Worm (Caenorhabditis elegans) whole organism, young adult: ENCODE results near the gene Y52E8A.1.
A peak's percentile ranks its signal among the peaks of the same experiment; 100 is the strongest.

Source experiments
- B0019.2 ChIP-seq: fragments of 200-800 bp; sonication (Bioruptor generic); conservative IDR thresholded peaks from 2 replicates; pipeline ENCODE4 v1.3.6; 2022; ENCODE audit warnings: missing genetic modification reagents, missing genetic modification characterization, missing compliant biosample characterization
- C17E4.6 ChIP-seq: fragments of 200-800 bp; sonication (Bioruptor generic); IDR thresholded peaks from 2 replicates; pipeline ENCODE4 v1.3.6; 2022; ENCODE audit warnings: missing genetic modification reagents, missing genetic modification characterization, missing compliant biosample characterization
- D2030.7 ChIP-seq: fragments of 200-800 bp; sonication (Bioruptor generic); IDR thresholded peaks from 2 replicates; pipeline ENCODE4 v1.3.6; 2022; ENCODE audit warnings: missing genetic modification reagents, missing genetic modification characterization, missing compliant biosample characterization
- F10E7.11 ChIP-seq: sonication (generic microtip); optimal IDR thresholded peaks from 2 replicates; lab custom pipeline; 2017; ENCODE audit warnings: mild to moderate bottlenecking, missing genetic modification characterization, moderate library complexity, missing compliant biosample characterization
- F22D6.2 ChIP-seq: sonication (generic microtip); optimal IDR thresholded peaks from 2 replicates; lab custom pipeline; 2016; ENCODE audit warnings: mild to moderate bottlenecking, missing genetic modification characterization, missing compliant biosample characterization
- F52B5.7 ChIP-seq: sonication (generic microtip); optimal IDR thresholded peaks from 2 replicates; lab custom pipeline; 2016; ENCODE audit warnings: mild to moderate bottlenecking, missing genetic modification characterization, missing compliant biosample characterization
- F55B11.4 ChIP-seq: sonication (generic microtip); optimal IDR thresholded peaks from 2 replicates; lab custom pipeline; 2016; ENCODE audit warnings: missing compliant biosample characterization, missing genetic modification characterization, borderline replicate concordance; ENCODE audit not compliant: insufficient read depth
- F57C9.4 ChIP-seq: sonication (generic microtip); optimal IDR thresholded peaks from 2 replicates; lab custom pipeline; 2017; ENCODE audit warnings: mild to moderate bottlenecking, missing genetic modification characterization, missing compliant biosample characterization
- Y56A3A.18 ChIP-seq: fragments of 200-800 bp; sonication (Bioruptor generic); IDR thresholded peaks from 2 replicates; pipeline ENCODE4 v1.3.6; 2022; ENCODE audit warnings: missing genetic modification reagents, missing genetic modification characterization, missing compliant biosample characterization
- Y67H2A.10 ChIP-seq: fragments of 200-800 bp; sonication (Bioruptor generic); conservative IDR thresholded peaks from 2 replicates; pipeline ENCODE4 v1.3.6; 2022; ENCODE audit warnings: missing genetic modification reagents, missing genetic modification characterization, missing compliant biosample characterization
- akir-1 ChIP-seq: fragments of 200-800 bp; sonication (Bioruptor generic); optimal IDR thresholded peaks from 2 replicates; lab custom pipeline; 2018; ENCODE audit warnings: mild to moderate bottlenecking, missing genetic modification characterization, moderate library complexity, missing compliant biosample characterization
- ama-1 ChIP-seq, 3 experiments: fragments of 150-350 bp in 1 of 3; sonication (generic microtip) in 2 of 3; optimal IDR thresholded peaks; 2 replicates each; lab custom pipeline; 2014 to 2018; ENCODE audit warnings: missing biosample characterization in 2 of 3, missing genetic modification characterization in 2 of 3, missing genetic modification reagents in 2 of 3
- atf-7 ChIP-seq: sonication (generic microtip); optimal IDR thresholded peaks from 2 replicates; lab custom pipeline; 2017; ENCODE audit warnings: mild to moderate bottlenecking, missing genetic modification characterization, missing compliant biosample characterization
- athp-1 ChIP-seq: sonication (generic microtip); optimal IDR thresholded peaks from 2 replicates; lab custom pipeline; 2017; ENCODE audit warnings: mild to moderate bottlenecking, missing genetic modification characterization, missing compliant biosample characterization
- ceh-40 ChIP-seq: fragments of 200-800 bp; sonication (Bioruptor generic); IDR thresholded peaks from 2 replicates; pipeline ENCODE4 v1.3.6; 2022; ENCODE audit warnings: missing genetic modification characterization, missing compliant biosample characterization
- ceh-79 ChIP-seq: sonication (generic microtip); optimal IDR thresholded peaks from 2 replicates; lab custom pipeline; 2017; ENCODE audit warnings: mild to moderate bottlenecking, missing genetic modification characterization, missing compliant biosample characterization
- chd-7 ChIP-seq: sonication (generic microtip); optimal IDR thresholded peaks from 2 replicates; lab custom pipeline; 2016; ENCODE audit warnings: mild to moderate bottlenecking, missing genetic modification characterization, moderate library complexity, missing compliant biosample characterization
- efl-1 ChIP-seq: fragments of 150-350 bp; optimal IDR thresholded peaks from 2 replicates; lab custom pipeline; 2014; ENCODE audit warnings: missing biosample characterization, missing genetic modification reagents, missing genetic modification characterization
- egl-44 ChIP-seq: fragments of 200-800 bp; sonication (Bioruptor generic); IDR thresholded peaks from 2 replicates; pipeline ENCODE4 v1.3.6; 2022; ENCODE audit warnings: missing genetic modification reagents, missing genetic modification characterization, missing compliant biosample characterization
- gei-17 ChIP-seq: fragments of 200-800 bp; sonication (Bioruptor generic); optimal IDR thresholded peaks from 2 replicates; lab custom pipeline; 2018; ENCODE audit warnings: mild to moderate bottlenecking, missing genetic modification characterization, missing compliant biosample characterization
- him-1 ChIP-seq: sonication (generic microtip); optimal IDR thresholded peaks from 2 replicates; lab custom pipeline; 2016; ENCODE audit warnings: missing genotype, missing genetic modification reagents, missing genetic modification characterization, missing compliant biosample characterization
- hmg-1.2 ChIP-seq: fragments of 200-800 bp; sonication (Bioruptor generic); IDR thresholded peaks from 2 replicates; pipeline ENCODE4 v1.3.6; 2022; ENCODE audit warnings: missing genetic modification reagents, missing genetic modification characterization, missing compliant biosample characterization
- lin-54 ChIP-seq: fragments of 200-800 bp; sonication (Bioruptor generic); optimal IDR thresholded peaks from 2 replicates; lab custom pipeline; 2018; ENCODE audit warnings: mild to moderate bottlenecking, missing genetic modification characterization, missing compliant biosample characterization
- lir-1 ChIP-seq: fragments of 200-800 bp; sonication (Bioruptor generic); conservative IDR thresholded peaks from 2 replicates; pipeline ENCODE4 v1.3.6; 2022; ENCODE audit warnings: missing genetic modification reagents, missing genetic modification characterization, missing compliant biosample characterization
- lsl-1 ChIP-seq: fragments of 200-800 bp; sonication (Bioruptor generic); optimal IDR thresholded peaks from 2 replicates; lab custom pipeline; 2018; ENCODE audit warnings: mild to moderate bottlenecking, missing genetic modification characterization, moderate library complexity, missing compliant biosample characterization
- madf-3 ChIP-seq: fragments of 200-800 bp; sonication (Bioruptor generic); IDR thresholded peaks from 2 replicates; pipeline ENCODE4 v1.3.6; 2022; ENCODE audit warnings: missing genetic modification reagents, missing genetic modification characterization, missing compliant biosample characterization
- mel-28 ChIP-seq: sonication (generic microtip); optimal IDR thresholded peaks from 2 replicates; lab custom pipeline; 2016; ENCODE audit warnings: borderline replicate concordance, mild to moderate bottlenecking, missing genetic modification characterization, missing compliant biosample characterization
- nfyb-1 ChIP-seq: fragments of 200-800 bp; sonication (Bioruptor generic); IDR thresholded peaks from 2 replicates; pipeline ENCODE4 v1.3.6; 2022; ENCODE audit warnings: missing genetic modification reagents, missing genetic modification characterization, missing compliant biosample characterization
- nhr-27 ChIP-seq: fragments of 200-800 bp; sonication (Bioruptor generic); optimal IDR thresholded peaks from 2 replicates; lab custom pipeline; 2018; ENCODE audit warnings: mild to moderate bottlenecking, missing genetic modification characterization, moderate library complexity, missing compliant biosample characterization
- repo-1 ChIP-seq: sonication (generic microtip); optimal IDR thresholded peaks from 2 replicates; lab custom pipeline; 2017; ENCODE audit warnings: mild to moderate bottlenecking, missing genetic modification characterization, missing compliant biosample characterization
- sea-2 ChIP-seq: fragments of 200-800 bp; sonication (Bioruptor generic); IDR thresholded peaks from 2 replicates; pipeline ENCODE4 v1.3.6; 2022; ENCODE audit warnings: missing genetic modification characterization, missing compliant biosample characterization
- snpc-1.3 ChIP-seq: sonication (generic microtip); optimal IDR thresholded peaks from 2 replicates; lab custom pipeline; 2017; ENCODE audit warnings: missing genetic modification characterization, mild to moderate bottlenecking, missing compliant biosample characterization, antibody characterized with exemption, moderate library complexity, missing genotype, missing genetic modification reagents; ENCODE audit not compliant: insufficient read depth
- tbx-9 ChIP-seq: sonication (generic microtip); optimal IDR thresholded peaks from 2 replicates; lab custom pipeline; 2016; ENCODE audit warnings: borderline replicate concordance, missing genetic modification characterization, inconsistent platforms, missing compliant biosample characterization
- zfh-2 ChIP-seq: fragments of 200-800 bp; sonication (Bioruptor generic); conservative IDR thresholded peaks from 2 replicates; pipeline ENCODE4 v1.3.6; 2022; ENCODE audit warnings: missing genetic modification reagents, missing genetic modification characterization, missing compliant biosample characterization
- zim-3 ChIP-seq: sonication (generic microtip); optimal IDR thresholded peaks from 2 replicates; lab custom pipeline; 2017; ENCODE audit warnings: mild to moderate bottlenecking, missing genetic modification characterization, moderate library complexity, missing compliant biosample characterization
- ztf-22 ChIP-seq: fragments of 200-800 bp; sonication (Bioruptor generic); optimal IDR thresholded peaks from 2 replicates; lab custom pipeline; 2018; ENCODE audit warnings: mild to moderate bottlenecking, missing genetic modification characterization, moderate library complexity, missing compliant biosample characterization
- ztf-3 ChIP-seq: fragments of 200-800 bp; sonication (Bioruptor generic); optimal IDR thresholded peaks from 2 replicates; lab custom pipeline; 2018; ENCODE audit warnings: mild to moderate bottlenecking, missing genetic modification characterization, missing compliant biosample characterization
- ztf-6 ChIP-seq: fragments of 200-800 bp; sonication (Bioruptor generic); IDR thresholded peaks from 2 replicates; pipeline ENCODE4 v1.3.6; 2022; ENCODE audit warnings: missing genetic modification reagents, missing genetic modification characterization, missing compliant biosample characterization

Y52E8A.1 gene

DNA sequence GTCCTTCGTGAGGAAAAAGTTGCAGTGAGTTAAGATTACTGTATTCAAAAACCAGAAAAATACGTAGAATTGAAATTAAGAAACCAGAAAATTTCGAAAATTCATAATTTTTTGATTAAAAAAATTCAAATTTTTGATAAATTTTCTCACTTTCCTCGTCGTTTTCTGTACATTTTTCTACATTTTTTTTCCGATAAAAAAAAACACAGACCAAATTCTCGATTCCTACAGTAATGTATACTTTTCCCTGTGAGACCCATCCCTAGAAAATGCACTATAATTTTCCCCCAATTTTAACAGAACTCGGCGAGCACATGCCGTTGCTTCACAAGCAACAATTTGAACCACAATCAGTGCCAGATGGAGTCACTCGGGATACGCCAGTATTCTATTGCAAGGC is 18.0 kb downstream of the Y52E8A.1 start, which contains the start of gene athp-2:
TSS of gene athp-2 (plus strand) at position 301 of the 400 bp plus-strand sequence.
- TF ChIP-seq Y67H2A.10 (GFP tag; lab: Robert Waterston, UW) (no peak), hmg-1.2 (GFP tag; lab: Robert Waterston, UW) (no peak), atf-7 (tag; lab: Kevin White, UChicago) (no peak), B0019.2 (no peak)

DNA sequence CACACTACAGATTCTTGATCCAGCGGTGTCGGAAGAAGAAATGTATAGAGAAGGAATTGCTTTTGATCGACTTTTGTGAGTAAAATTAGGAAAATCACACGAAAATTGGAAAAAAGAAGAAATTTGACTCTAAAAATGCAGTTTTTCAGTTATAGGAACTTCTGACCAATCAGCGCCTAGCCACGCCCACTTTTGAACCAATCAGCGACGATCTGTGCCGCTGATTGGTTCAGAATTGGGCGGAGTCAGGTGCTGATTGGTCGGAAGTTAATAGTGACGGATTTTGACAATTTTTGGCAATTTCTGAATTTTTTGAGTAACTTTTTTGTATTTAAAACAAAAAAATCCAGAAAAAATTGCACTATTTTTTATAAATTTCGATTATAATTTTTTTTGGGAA is 19.6 kb downstream of the Y52E8A.1 start:
- TF ChIP-seq ztf-22 (GFP tag; lab: Kevin White, UChicago) (no peak), snpc-1.3 (tag; lab: Kevin White, UChicago) (no peak), nfyb-1 (GFP tag; lab: Robert Waterston, UW) (peak; percentile 90)

DNA sequence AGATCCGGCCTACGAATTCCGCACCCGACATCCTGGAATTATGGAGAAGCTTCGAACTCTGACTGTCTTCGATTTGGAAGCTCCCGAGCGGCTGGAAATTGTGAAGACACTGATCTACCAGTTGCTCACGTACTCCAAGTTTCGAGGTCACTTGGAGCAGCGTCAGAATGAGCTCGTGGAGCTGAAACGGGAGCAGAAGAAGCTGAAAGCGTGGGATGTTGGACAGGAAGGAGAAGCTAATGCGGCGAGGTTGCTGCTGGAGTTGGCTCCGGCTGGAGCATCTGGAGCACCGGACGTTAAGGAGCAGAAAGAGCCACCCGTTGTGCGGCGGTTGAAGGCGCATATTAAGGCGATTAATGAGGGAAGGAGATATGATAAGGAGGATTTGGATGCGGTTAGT is 22.5 kb downstream of the Y52E8A.1 start:
- peak; percentile 84 for TF ChIP-seq zfh-2
- no peak for TF ChIP-seq F55B11.4 (tag; lab: Kevin White, UChicago)

DNA sequence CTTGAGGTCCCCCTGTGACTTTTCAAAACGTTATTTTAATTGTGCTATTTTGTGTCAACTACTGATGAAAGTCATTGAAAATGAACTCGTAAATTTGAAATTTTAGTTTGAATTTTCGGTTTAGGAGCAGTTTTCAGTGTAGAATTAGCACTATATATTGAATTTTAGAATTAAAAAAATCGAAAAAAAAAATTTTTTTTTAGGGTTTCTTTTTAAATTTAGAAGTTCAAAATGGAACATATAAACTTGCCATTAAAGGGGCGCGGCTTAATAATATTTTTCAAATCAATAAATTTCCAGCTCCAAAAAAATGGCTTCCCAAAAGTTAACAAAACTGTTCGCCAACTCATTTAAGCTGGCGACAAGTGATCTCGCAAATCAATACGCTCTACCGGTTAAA is 29.0 kb downstream of the Y52E8A.1 start, which contains the start of gene H20J04.9:
TSS of gene H20J04.9 (plus strand) at position 301 of the 400 bp plus-strand sequence.
- TF ChIP-seq nhr-27 (no peak), lsl-1 (no peak), sea-2 (GFP tag; lab: Robert Waterston, UW) (no peak), repo-1 (tag; lab: Kevin White, UChicago) (no peak), zfh-2 (no peak), F10E7.11 (no peak), ceh-40 (GFP tag; lab: Robert Waterston, UW) (no peak), chd-7 (tag; lab: Kevin White, UChicago) (no peak), snpc-1.3 (tag; lab: Kevin White, UChicago) (no peak), C17E4.6 (GFP tag; lab: Robert Waterston, UW) (no peak), athp-1 (no peak), ztf-3 (GFP tag; lab: Kevin White, UChicago) (no peak), him-1 (tag; lab: Kevin White, UChicago) (no peak)

DNA sequence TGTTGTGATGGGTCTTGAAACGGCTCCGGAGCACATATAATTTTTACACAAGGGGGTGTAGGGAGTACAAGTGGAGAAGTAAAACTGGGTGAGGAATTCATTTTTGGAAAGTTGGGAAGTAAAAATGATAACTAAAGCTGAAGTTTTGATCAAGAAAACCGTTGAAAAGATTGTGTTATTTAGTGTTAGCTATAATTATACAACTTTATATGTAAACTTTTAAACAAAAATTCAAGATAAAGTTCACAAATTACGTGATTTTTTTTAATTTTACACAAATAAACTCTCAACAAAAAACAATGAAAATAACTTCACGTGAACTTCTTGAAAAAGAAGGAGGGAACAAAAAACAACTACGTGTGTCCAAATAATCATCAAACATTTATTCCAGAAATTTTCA is 33.4 kb downstream of the Y52E8A.1 start, which contains the start of the genes H20J04.7 and H20J04.1:
TSS of gene H20J04.7 (minus strand) at position 101 of the 400 bp plus-strand sequence.
TSS of gene H20J04.1 (plus strand) at position 397 of the 400 bp plus-strand sequence.
- TF ChIP-seq lin-54 (GFP tag; lab: Kevin White, UChicago) (no peak), ztf-6 (GFP tag; lab: Robert Waterston, UW) (no peak), madf-3 (GFP tag; lab: Robert Waterston, UW) (no peak), F52B5.7 (no peak), egl-44 (no peak), Y56A3A.18 (GFP tag; lab: Robert Waterston, UW) (no peak), efl-1 (GFP tag; lab: Kevin White, UChicago) (no peak), zim-3 (tag; lab: Kevin White, UChicago) (no peak), F57C9.4 (tag; lab: Kevin White, UChicago) (no peak), tbx-9 (no peak), F22D6.2 (no peak), lir-1 (GFP tag; lab: Robert Waterston, UW) (no peak), akir-1 (GFP tag; lab: Kevin White, UChicago) (no peak), ama-1 (optimal IDR thresholded peaks at IDR 0.05; lab: Kevin White, UChicago) (no peak), ama-1 (GFP tag; optimal IDR thresholded peaks at IDR 0.05; lab: Kevin White, UChicago) (no peak), ceh-79 (tag; lab: Kevin White, UChicago) (no peak), nhr-27 (no peak), B0019.2 (no peak), gei-17 (GFP tag; lab: Kevin White, UChicago) (no peak), D2030.7 (GFP tag; lab: Robert Waterston, UW) (no peak), mel-28 (tag; lab: Kevin White, UChicago) (no peak)
